Fruit fly (Drosophila melanogaster): Measurements from ENCODE around the gene nis.

Gene nis

DNA sequence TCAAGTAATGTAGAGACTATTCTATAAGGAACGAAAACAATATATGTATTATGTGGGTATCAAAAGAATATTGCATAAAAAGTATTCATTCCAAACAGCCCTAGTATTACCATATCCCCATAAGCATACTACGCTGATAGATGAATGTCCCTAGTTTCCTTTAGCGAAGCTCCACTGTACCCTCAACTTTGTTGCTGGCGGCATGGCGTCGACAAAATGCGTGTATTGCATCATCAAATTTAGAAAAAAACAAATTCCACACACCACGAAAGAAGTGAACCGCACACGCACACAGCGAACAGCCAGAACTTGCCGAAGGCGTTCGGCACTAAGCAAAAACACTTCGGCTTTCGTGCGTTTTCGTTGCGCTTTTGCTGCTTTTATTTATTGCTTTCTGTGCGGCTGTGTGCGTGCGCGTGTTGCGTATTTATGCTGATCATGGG is 45.8 kb upstream of the nis start (continued):
- TF ChIP-seq Stat92E (GFP tag; optimal IDR thresholded peaks at IDR 0.05), result no peak
- TF ChIP-seq Ets97D (GFP tag; optimal IDR thresholded peaks at IDR 0.05), result peak; percentile 88
- TF ChIP-seq CG18476 (GFP tag; optimal IDR thresholded peaks at IDR 0.05), result peak; percentile 91
- peak; percentile 89 for TF ChIP-seq ken (GFP tag; IDR thresholded peaks at IDR 0.05)
- TF ChIP-seq Ravus (GFP tag; IDR thresholded peaks at IDR 0.05), result peak; percentile 97
- TF ChIP-seq dpn (GFP tag; optimal IDR thresholded peaks at IDR 0.05), result peak; percentile 98
- peak; percentile 95 for TF ChIP-seq wdn (GFP tag; IDR thresholded peaks at IDR 0.05)
- TF ChIP-seq tup (GFP tag; optimal IDR thresholded peaks at IDR 0.05), result peak; percentile 94
- no peak for TF ChIP-seq trem (tag; optimal IDR thresholded peaks at IDR 0.05)
- TF ChIP-seq CkIIα-i1 (GFP tag; IDR thresholded peaks at IDR 0.05), result peak; percentile 92
- peak; percentile 62 for TF ChIP-seq p53 (GFP tag; optimal IDR thresholded peaks at IDR 0.05)
- TF ChIP-seq chn (GFP tag; optimal IDR thresholded peaks at IDR 0.05), result peak; percentile 72
- TF ChIP-seq so (GFP tag; IDR thresholded peaks at IDR 0.05), result peak; percentile 99
- peak; percentile 97 for TF ChIP-seq sisA (GFP tag; IDR thresholded peaks at IDR 0.05)
- peak; percentile 98 for TF ChIP-seq dmrt99B (tag; optimal IDR thresholded peaks at IDR 0.05)
- peak; percentile 96 for TF ChIP-seq Nf-YA (GFP tag; IDR thresholded peaks at IDR 0.05)
- TF ChIP-seq CG6689 (GFP tag; IDR thresholded peaks at IDR 0.05), result peak; percentile 96
- TF ChIP-seq CG11723 (GFP tag; optimal IDR thresholded peaks at IDR 0.05), result peak; percentile 81
- TF ChIP-seq zfh2 (GFP tag; optimal IDR thresholded peaks at IDR 0.05), result peak; percentile 92
- TF ChIP-seq usp (GFP tag; optimal IDR thresholded peaks at IDR 0.05), result no peak
- TF ChIP-seq ftz-f1 (GFP tag; optimal IDR thresholded peaks at IDR 0.05), result peak; percentile 88
- TF ChIP-seq CG16815 (GFP tag; optimal IDR thresholded peaks at IDR 0.05), result peak; percentile 63
- peak; percentile 82 for TF ChIP-seq da (GFP tag; optimal IDR thresholded peaks at IDR 0.05)
- TF ChIP-seq yki (optimal IDR thresholded peaks at IDR 0.05), result no peak
- TF ChIP-seq CG9437 (GFP tag; optimal IDR thresholded peaks at IDR 0.05), result peak; percentile 78
- TF ChIP-seq esg (GFP tag; conservative IDR thresholded peaks at IDR 0.05), result peak; percentile 98
- TF ChIP-seq CG9817 (tag; optimal IDR thresholded peaks at IDR 0.05), result peak; percentile 96
- peak; percentile 99 for TF ChIP-seq Ets65A (GFP tag)
- no peak for TF ChIP-seq pan (optimal IDR thresholded peaks at IDR 0.05)
- peak in 1 of 2 experiments; percentile 99 for TF ChIP-seq pan (GFP tag; optimal IDR thresholded peaks at IDR 0.05 in 1 of 2, IDR thresholded peaks at IDR 0.05 in 1 of 2)
- TF ChIP-seq CG31388 (GFP tag; optimal IDR thresholded peaks at IDR 0.05), result peak; percentile 93
- TF ChIP-seq Dip2 (GFP tag; IDR thresholded peaks at IDR 0.05), result peak; percentile 69; the same call in 1 of the 2 replicates
- peak; percentile 91 for TF ChIP-seq CG11560 (tag; IDR thresholded peaks at IDR 0.05)
- peak; percentile 94 for TF ChIP-seq aop (GFP tag; IDR thresholded peaks at IDR 0.05)
- no peak for TF ChIP-seq pfk (GFP tag; optimal IDR thresholded peaks at IDR 0.05)
- TF ChIP-seq CG2678 (tag; optimal IDR thresholded peaks at IDR 0.05), result peak; percentile 93
- TF ChIP-seq knrl (GFP tag; IDR thresholded peaks at IDR 0.05; ENCODE audit: partially characterized antibody), result no peak
- peak; percentile 98 for TF ChIP-seq CG9932 (GFP tag; IDR thresholded peaks at IDR 0.05)
- peak; percentile 94 for TF ChIP-seq toy (GFP tag; IDR thresholded peaks at IDR 0.05)
- TF ChIP-seq en (GFP tag; optimal IDR thresholded peaks at IDR 0.05), result peak; percentile 97
- 0 out of 3 replicates have a peak, but pooled peaks have one; percentile 56 for TF ChIP-seq z (GFP tag; IDR thresholded peaks at IDR 0.05)
- TF ChIP-seq Antp (GFP tag; optimal IDR thresholded peaks at IDR 0.05), result peak; percentile 95
- TF ChIP-seq CG10147 (GFP tag; optimal IDR thresholded peaks at IDR 0.05), result peak; percentile 92
- peak; percentile 95 for TF ChIP-seq CG1792 (GFP tag; optimal IDR thresholded peaks at IDR 0.05)
- peak; percentile 37 for TF ChIP-seq CG1529 (GFP tag; optimal IDR thresholded peaks at IDR 0.05)
- no peak for TF ChIP-seq nerfin-2 (GFP tag; IDR thresholded peaks at IDR 0.05; ENCODE audit: partially characterized antibody)
- peak; percentile 79 for TF ChIP-seq tio (GFP tag; optimal IDR thresholded peaks at IDR 0.05)
- TF ChIP-seq Max (GFP tag; optimal IDR thresholded peaks at IDR 0.05), result peak; percentile 92
- peak; percentile 86 for TF ChIP-seq CG8765 (GFP tag; IDR thresholded peaks at IDR 0.05)
- no peak for TF ChIP-seq ato (GFP tag; IDR thresholded peaks at IDR 0.05; ENCODE audit: partially characterized antibody)
- peak; percentile 78 for TF ChIP-seq CG5180 (GFP tag; optimal IDR thresholded peaks at IDR 0.05)
- no peak for TF ChIP-seq zen2 (GFP tag; IDR thresholded peaks at IDR 0.05; ENCODE audit: partially characterized antibody)
